Worm (Caenorhabditis elegans): ENCODE measurements around the gene emb-5.
A peak's percentile ranks its signal among the peaks of the same experiment; 100 is the strongest.

The emb-5 gene

DNA sequence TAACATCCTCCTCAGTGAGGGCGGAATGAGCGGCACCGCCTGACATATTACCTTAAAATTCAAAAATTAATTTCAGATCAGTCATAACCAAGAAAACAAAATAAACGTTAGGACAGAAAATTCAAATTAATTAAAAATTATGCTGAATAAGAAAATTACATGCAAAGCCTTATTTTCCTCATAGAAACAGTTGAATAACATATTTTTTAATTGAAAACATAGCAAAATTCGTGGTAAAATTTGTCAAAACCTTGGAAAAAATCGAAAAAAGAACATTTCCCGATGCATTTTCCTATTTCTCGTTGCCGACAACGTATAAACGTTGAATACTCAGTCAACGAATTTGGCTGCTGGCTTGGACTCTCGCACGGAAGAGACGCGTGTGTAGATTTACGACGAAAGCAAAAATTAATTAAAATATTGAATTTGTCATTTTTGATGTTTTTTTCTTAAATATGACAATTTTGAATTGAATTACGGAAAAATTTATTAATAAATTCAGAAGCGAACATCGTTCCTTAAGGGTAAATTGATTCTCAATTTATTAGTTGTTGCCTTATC lies 33.6 kb upstream of the emb-5 start, which contains the start of the genes rps-0 and rbg-3:
Gene rps-0 (minus strand): TSS at position 51 of the 561 bp plus-strand sequence.
Gene rbg-3 (plus strand): TSS at position 424 of the 561 bp plus-strand sequence.
- TF ChIP-seq lir-1 (GFP tag; conservative IDR thresholded peaks at IDR 0.05), result 0 out of 2 replicates have a peak, but pooled peaks have one; percentile 22
- TF ChIP-seq F57A8.1 (GFP tag; optimal IDR thresholded peaks at IDR 0.05), result no peak
- TF ChIP-seq madf-8 (GFP tag; conservative IDR thresholded peaks at IDR 0.05), result peak; percentile 42
- TF ChIP-seq mel-28 (tag; optimal IDR thresholded peaks at IDR 0.05; ENCODE audit: borderline replicate concordance), result no peak
- peak; percentile 68 for TF ChIP-seq lsl-1 (GFP tag; optimal IDR thresholded peaks at IDR 0.05)
- TF ChIP-seq let-526 (GFP tag; IDR thresholded peaks at IDR 0.05), result no peak
- TF ChIP-seq hrde-1 (tag; optimal IDR thresholded peaks at IDR 0.05; ENCODE audit: borderline replicate concordance), result no peak
- TF ChIP-seq pha-4 (tag; optimal IDR thresholded peaks at IDR 0.05), result peak; percentile 84
- no peak for TF ChIP-seq nhr-27 (tag; optimal IDR thresholded peaks at IDR 0.05)
- no peak for TF ChIP-seq B0261.1 (tag; optimal IDR thresholded peaks at IDR 0.05)
- TF ChIP-seq B0336.3 (GFP tag; IDR thresholded peaks at IDR 0.05), result 0 out of 2 replicates have a peak, but pooled peaks have one; percentile 35
- peak; percentile 90 for TF ChIP-seq ztf-18 (tag; optimal IDR thresholded peaks at IDR 0.05)
- peak; percentile 87 for TF ChIP-seq snpc-1.3 (tag; optimal IDR thresholded peaks at IDR 0.05; ENCODE audit: insufficient read depth)
- TF ChIP-seq ztf-6 (GFP tag; IDR thresholded peaks at IDR 0.05), result no peak
- no peak for TF ChIP-seq nhr-179 (tag; optimal IDR thresholded peaks at IDR 0.05)
- peak; percentile 81 for TF ChIP-seq ceh-91 (GFP tag; IDR thresholded peaks at IDR 0.05)
- no peak for TF ChIP-seq egl-18 (GFP tag; IDR thresholded peaks at IDR 0.05)
- TF ChIP-seq snpc-4 (GFP tag; optimal IDR thresholded peaks at IDR 0.05), result no peak
- peak in 3 of 4 experiments; percentile 53 to 74 (median 61) for TF ChIP-seq snpc-4 (tag; optimal IDR thresholded peaks at IDR 0.05)
- TF ChIP-seq nhr-120 (GFP tag; IDR thresholded peaks at IDR 0.05), result no peak
- peak; percentile 49 for TF ChIP-seq K12H6.12 (tag; optimal IDR thresholded peaks at IDR 0.05)
- no peak; the same call in 1 of the 2 replicates for TF ChIP-seq C06A6.2 (GFP tag; conservative IDR thresholded peaks at IDR 0.05)
- TF ChIP-seq somi-1 (GFP tag; optimal IDR thresholded peaks at IDR 0.05), result peak; percentile 24
- peak; percentile 86 for TF ChIP-seq nfyb-1 (GFP tag; IDR thresholded peaks at IDR 0.05)
- TF ChIP-seq K11D2.4 (GFP tag; IDR thresholded peaks at IDR 0.05), result peak; percentile 76
- peak; percentile 89 for TF ChIP-seq lin-54 (GFP tag; optimal IDR thresholded peaks at IDR 0.05)
- TF ChIP-seq C17E4.6 (GFP tag; IDR thresholded peaks at IDR 0.05), result peak; percentile 46; the same call in 1 of the 2 replicates
- TF ChIP-seq let-607 (tag; optimal IDR thresholded peaks at IDR 0.05), result peak in 1 of 2 experiments; percentile 74
- peak; percentile 41 for TF ChIP-seq ekl-4 (GFP tag; IDR thresholded peaks at IDR 0.05)
- peak; percentile 74; the same call in 1 of the 2 replicates for TF ChIP-seq B0019.2 (GFP tag; conservative IDR thresholded peaks at IDR 0.05)
- TF ChIP-seq Y95B8A.8 (GFP tag; IDR thresholded peaks at IDR 0.05), result 0 out of 2 replicates have a peak, but pooled peaks have one; percentile 30
- TF ChIP-seq aptf-3 (GFP tag; IDR thresholded peaks at IDR 0.05), result no peak
- TF ChIP-seq ztf-26 (tag; optimal IDR thresholded peaks at IDR 0.05), result peak; percentile 20
- TF ChIP-seq lin-40 (tag; optimal IDR thresholded peaks at IDR 0.05), result peak; percentile 85
- peak; percentile 44 for TF ChIP-seq unc-130 (GFP tag; optimal IDR thresholded peaks at IDR 0.05)
- no peak for TF ChIP-seq ama-1 (optimal IDR thresholded peaks at IDR 0.05)
- TF ChIP-seq ama-1 (GFP tag; optimal IDR thresholded peaks at IDR 0.05), result no peak
- peak; percentile 74 for TF ChIP-seq ceh-27 (GFP tag; optimal IDR thresholded peaks at IDR 0.05)
- TF ChIP-seq T26A5.8 (tag; optimal IDR thresholded peaks at IDR 0.05), result no peak
- TF ChIP-seq pbrm-1 (GFP tag; IDR thresholded peaks at IDR 0.05), result peak; percentile 77
- peak; percentile 99 for TF ChIP-seq F33H1.4 (GFP tag; IDR thresholded peaks at IDR 0.05)
- peak; percentile 82 for TF ChIP-seq madf-6 (GFP tag; IDR thresholded peaks at IDR 0.05)
- TF ChIP-seq attf-5 (GFP tag; optimal IDR thresholded peaks at IDR 0.05), result peak; percentile 93
- no peak for TF ChIP-seq lag-1 (GFP tag; IDR thresholded peaks at IDR 0.05)
- peak; percentile 37 for TF ChIP-seq nhr-80 (tag; optimal IDR thresholded peaks at IDR 0.05)
- TF ChIP-seq sdz-38 (tag; optimal IDR thresholded peaks at IDR 0.05), result no peak
- TF ChIP-seq F52B5.7 (tag; optimal IDR thresholded peaks at IDR 0.05), result no peak
- TF ChIP-seq cebp-2 (GFP tag; IDR thresholded peaks at IDR 0.05), result no peak

Measured in whole organism, young adult.